Fruit fly (Drosophila melanogaster) whole organism, embryonic: ENCODE data around the gene fd102C.
A peak's percentile ranks its signal among the peaks of the same experiment; 100 is the strongest.

ENCODE experiments used
- Adf1 ChIP-seq: fragments of 200-800 bp; sonication (Bioruptor generic); IDR thresholded peaks from 2 replicates; pipeline ENCODE4 v1.3.6; 2022; ENCODE audit warnings: missing biosample characterization, missing genetic modification characterization
- CG10654 ChIP-seq: fragments of 200-800 bp; sonication (Bioruptor generic); optimal IDR thresholded peaks from 2 replicates; lab custom pipeline; 2016; ENCODE audit warnings: missing biosample characterization, missing genetic modification characterization
- CG11723 ChIP-seq: fragments of 200-800 bp; sonication (Bioruptor generic); optimal IDR thresholded peaks from 2 replicates; lab custom pipeline; 2017; ENCODE audit warnings: missing biosample characterization, mild to moderate bottlenecking, missing genetic modification characterization
- CG12769 ChIP-seq: fragments of 200-800 bp; sonication (Bioruptor generic); optimal IDR thresholded peaks from 2 replicates; lab custom pipeline; 2019; ENCODE audit warnings: missing biosample characterization, mild to moderate bottlenecking, missing genetic modification characterization, moderate library complexity
- CG13775 ChIP-seq: fragments of 200-800 bp; sonication (Bioruptor generic); optimal IDR thresholded peaks from 3 replicates; lab custom pipeline; 2017; ENCODE audit warnings: missing biosample characterization, mild to moderate bottlenecking, missing genetic modification characterization
- CG1603 ChIP-seq: fragments of 200-800 bp; sonication (Bioruptor generic); optimal IDR thresholded peaks from 2 replicates; lab custom pipeline; 2019; ENCODE audit warnings: missing biosample characterization, mild to moderate bottlenecking, missing genetic modification characterization, moderate library complexity
- CG16813 ChIP-seq: fragments of 200-800 bp; sonication (Bioruptor generic); IDR thresholded peaks from 3 replicates; pipeline ENCODE4 v1.3.6; 2022; ENCODE audit warnings: missing biosample characterization, missing genetic modification characterization; ENCODE audit not compliant: partially characterized antibody
- CG17359 ChIP-seq: fragments of 200-800 bp; sonication (Bioruptor generic); optimal IDR thresholded peaks from 3 replicates; lab custom pipeline; 2018; ENCODE audit warnings: missing biosample characterization, mild to moderate bottlenecking, missing genetic modification characterization, moderate library complexity
- CG17612 ChIP-seq: fragments of 200-800 bp; sonication (Bioruptor generic); IDR thresholded peaks from 2 replicates; pipeline ENCODE4 v1.3.6; 2022; ENCODE audit warnings: missing biosample characterization, missing genetic modification characterization
- CG17829 ChIP-seq: fragments of 200-800 bp; optimal IDR thresholded peaks from 2 replicates; lab custom pipeline; 2019; ENCODE audit warnings: missing biosample characterization, mild to moderate bottlenecking, missing genetic modification characterization, moderate library complexity
- CG18764 ChIP-seq: fragments of 200-800 bp; sonication (Bioruptor generic); optimal IDR thresholded peaks from 3 replicates; lab custom pipeline; 2016; ENCODE audit warnings: missing biosample characterization, missing genetic modification characterization
- CG2678 ChIP-seq: fragments of 200-800 bp; sonication (Bioruptor generic); optimal IDR thresholded peaks from 3 replicates; lab custom pipeline; 2019; ENCODE audit warnings: missing biosample characterization, mild to moderate bottlenecking, missing genetic modification characterization, moderate library complexity
- CG2712 ChIP-seq: fragments of 200-800 bp; optimal IDR thresholded peaks from 3 replicates; lab custom pipeline; 2019; ENCODE audit warnings: missing biosample characterization, mild to moderate bottlenecking, missing genetic modification characterization, moderate library complexity
- CG31224 ChIP-seq: fragments of 200-800 bp; sonication (Bioruptor generic); IDR thresholded peaks from 2 replicates; pipeline ENCODE4 v1.3.6; 2022; ENCODE audit warnings: missing biosample characterization, missing genetic modification characterization
- CG32767 ChIP-seq: fragments of 200-800 bp; sonication (Bioruptor generic); IDR thresholded peaks from 2 replicates; pipeline ENCODE4 v1.3.6; 2022; ENCODE audit warnings: missing biosample characterization, missing genetic modification characterization
- CG3838 ChIP-seq: fragments of 200-800 bp; sonication (Bioruptor generic); optimal IDR thresholded peaks from 3 replicates; lab custom pipeline; 2016; ENCODE audit warnings: missing biosample characterization, missing genetic modification characterization
- CG4282 ChIP-seq: fragments of 200-800 bp; sonication (Bioruptor generic); optimal IDR thresholded peaks from 2 replicates; lab custom pipeline; 2016; ENCODE audit warnings: missing biosample characterization, missing genetic modification characterization
- CG4328 ChIP-seq: fragments of 200-800 bp; sonication (Bioruptor generic); optimal IDR thresholded peaks from 3 replicates; lab custom pipeline; 2017; ENCODE audit warnings: missing biosample characterization, missing genetic modification reagents, missing genetic modification characterization
- CG43689 ChIP-seq: fragments of 200-800 bp; sonication (Bioruptor generic); IDR thresholded peaks from 2 replicates; pipeline ENCODE4 v1.3.6; 2022; ENCODE audit warnings: missing biosample characterization, missing genetic modification characterization
- CG4707 ChIP-seq: fragments of 200-800 bp; sonication (Bioruptor generic); optimal IDR thresholded peaks from 2 replicates; lab custom pipeline; 2018; ENCODE audit warnings: missing biosample characterization, mild to moderate bottlenecking, missing genetic modification characterization, moderate library complexity
- CG5953 ChIP-seq: fragments of 200-800 bp; sonication (Bioruptor generic); IDR thresholded peaks from 2 replicates; pipeline ENCODE4 v1.3.6; 2022; ENCODE audit warnings: missing biosample characterization, missing genetic modification characterization
- CG6791 ChIP-seq: fragments of 200-800 bp; sonication (Bioruptor generic); IDR thresholded peaks from 3 replicates; pipeline ENCODE4 v1.3.6; 2022; ENCODE audit warnings: missing biosample characterization, missing genetic modification characterization; ENCODE audit not compliant: partially characterized antibody
- CG7372 ChIP-seq: fragments of 200-800 bp; sonication (Bioruptor generic); IDR thresholded peaks from 2 replicates; pipeline ENCODE4 v1.3.6; 2022; ENCODE audit warnings: missing biosample characterization, missing genetic modification characterization
- CG9876 ChIP-seq: fragments of 200-800 bp; sonication (Bioruptor generic); optimal IDR thresholded peaks from 2 replicates; lab custom pipeline; 2016; ENCODE audit warnings: missing biosample characterization, missing genetic modification characterization
- Dek ChIP-seq: fragments of 200-800 bp; sonication (Bioruptor generic); optimal IDR thresholded peaks from 3 replicates; lab custom pipeline; 2019; ENCODE audit warnings: missing biosample characterization, mild to moderate bottlenecking, missing genetic modification characterization, moderate library complexity
- Dip3 ChIP-seq: fragments of 200-800 bp; sonication (Bioruptor generic); optimal IDR thresholded peaks from 3 replicates; lab custom pipeline; 2016; ENCODE audit warnings: missing biosample characterization, missing genetic modification characterization
- H15 ChIP-seq: fragments of 200-800 bp; sonication (Bioruptor generic); IDR thresholded peaks from 3 replicates; pipeline ENCODE4 v1.3.6; 2022; ENCODE audit warnings: missing biosample characterization, missing genetic modification characterization
- HHEX ChIP-seq: fragments of 200-800 bp; sonication (Bioruptor generic); optimal IDR thresholded peaks from 3 replicates; lab custom pipeline; 2017; ENCODE audit warnings: missing biosample characterization, mild to moderate bottlenecking, missing genetic modification characterization, missing genetic modification reagents
- HmgD ChIP-seq: fragments of 200-800 bp; sonication (Bioruptor generic); optimal IDR thresholded peaks from 3 replicates; lab custom pipeline; 2016; ENCODE audit warnings: missing biosample characterization, missing genetic modification characterization
- Mad ChIP-seq: fragments of 200-800 bp; sonication (Bioruptor generic); optimal IDR thresholded peaks from 2 replicates; lab custom pipeline; 2016; ENCODE audit warnings: missing biosample characterization, missing genetic modification characterization
- Mes4 ChIP-seq: fragments of 200-800 bp; sonication (Bioruptor generic); optimal IDR thresholded peaks from 2 replicates; lab custom pipeline; 2016; ENCODE audit warnings: missing biosample characterization, missing genetic modification characterization
- YL-1 ChIP-seq: fragments of 200-800 bp; sonication (Bioruptor generic); optimal IDR thresholded peaks from 3 replicates; lab custom pipeline; 2017; ENCODE audit warnings: missing biosample characterization, mild to moderate bottlenecking, missing genetic modification characterization
- al ChIP-seq: fragments of 200-800 bp; sonication (Bioruptor generic); IDR thresholded peaks from 2 replicates; pipeline ENCODE4 v1.3.6; 2022; ENCODE audit warnings: missing biosample characterization, missing genetic modification characterization
- ara ChIP-seq: fragments of 200-800 bp; sonication (Bioruptor generic); IDR thresholded peaks from 2 replicates; pipeline ENCODE4 v1.3.6; 2022; ENCODE audit warnings: missing biosample characterization, missing genetic modification characterization
- bigmax ChIP-seq: fragments of 200-800 bp; sonication (Bioruptor generic); optimal IDR thresholded peaks from 2 replicates; lab custom pipeline; 2018; ENCODE audit warnings: missing biosample characterization, mild to moderate bottlenecking, missing genetic modification characterization
- bowl ChIP-seq: fragments of 200-800 bp; sonication (Bioruptor generic); IDR thresholded peaks from 2 replicates; pipeline ENCODE4 v1.3.6; 2022; ENCODE audit warnings: missing biosample characterization, missing genetic modification characterization
- dan ChIP-seq: fragments of 200-800 bp; sonication (Bioruptor generic); IDR thresholded peaks from 2 replicates; pipeline ENCODE4 v1.3.6; 2022; ENCODE audit warnings: missing biosample characterization, missing genetic modification characterization
- dm ChIP-seq: fragments of 200-800 bp; sonication (Bioruptor generic); optimal IDR thresholded peaks from 3 replicates; lab custom pipeline; 2016; ENCODE audit warnings: missing biosample characterization, missing genetic modification characterization
- eve ChIP-seq, 2 experiments: fragments of >200 bp; optimal IDR thresholded peaks; 2 replicates each; lab custom pipeline; 2017; ENCODE audit warnings: missing biosample characterization in 2 of 2, missing genetic modification characterization in 2 of 2
- fd3F ChIP-seq: fragments of 200-800 bp; sonication (Bioruptor generic); optimal IDR thresholded peaks from 2 replicates; lab custom pipeline; 2018; ENCODE audit warnings: missing biosample characterization, mild to moderate bottlenecking, missing genetic modification characterization, moderate library complexity
- gfzf ChIP-seq: fragments of 200-800 bp; sonication (Bioruptor generic); optimal IDR thresholded peaks from 2 replicates; lab custom pipeline; 2016; ENCODE audit warnings: missing biosample characterization, mild to moderate bottlenecking, missing genetic modification characterization, moderate library complexity
- lbe ChIP-seq: fragments of 200-800 bp; sonication (Bioruptor generic); optimal IDR thresholded peaks from 2 replicates; lab custom pipeline; 2016; ENCODE audit warnings: missing biosample characterization, mild to moderate bottlenecking, missing genetic modification characterization
- luna ChIP-seq: fragments of 200-800 bp; sonication (Bioruptor generic); optimal IDR thresholded peaks from 2 replicates; lab custom pipeline; 2016; ENCODE audit warnings: missing biosample characterization, missing genetic modification characterization
- mirr ChIP-seq: fragments of 200-800 bp; sonication (Bioruptor generic); optimal IDR thresholded peaks from 3 replicates; lab custom pipeline; 2018; ENCODE audit warnings: missing biosample characterization, mild to moderate bottlenecking, missing genetic modification characterization
- p53 ChIP-seq: fragments of 200-800 bp; sonication (Bioruptor generic); optimal IDR thresholded peaks from 2 replicates; lab custom pipeline; 2016; ENCODE audit warnings: missing biosample characterization, missing genetic modification characterization
- pzg ChIP-seq: fragments of 200-800 bp; sonication (Bioruptor generic); optimal IDR thresholded peaks from 3 replicates; lab custom pipeline; 2018; ENCODE audit warnings: missing biosample characterization, mild to moderate bottlenecking, missing genetic modification characterization, moderate library complexity
- row ChIP-seq: fragments of 200-800 bp; sonication (Bioruptor generic); IDR thresholded peaks from 3 replicates; pipeline ENCODE4 v1.3.6; 2022; ENCODE audit warnings: missing biosample characterization, missing genetic modification characterization
- slp2 ChIP-seq: fragments of 200-800 bp; sonication (Bioruptor generic); optimal IDR thresholded peaks from 2 replicates; lab custom pipeline; 2016; ENCODE audit warnings: missing biosample characterization, missing genetic modification characterization
- stwl ChIP-seq: fragments of 200-800 bp; sonication (Bioruptor generic); optimal IDR thresholded peaks from 3 replicates; lab custom pipeline; 2018; ENCODE audit warnings: missing biosample characterization, mild to moderate bottlenecking, missing genetic modification characterization, moderate library complexity
- tll ChIP-seq, 2 experiments: fragments of 200-800 bp in 1 of 2; fragments of >200 bp in 1 of 2; sonication (Bioruptor generic) in 1 of 2; optimal IDR thresholded peaks; 2 replicates each; lab custom pipeline; 2017 to 2019; ENCODE audit warnings: missing biosample characterization in 2 of 2, missing genetic modification characterization in 2 of 2, mild to moderate bottlenecking in 1 of 2, moderate library complexity in 1 of 2

fd102C gene

DNA sequence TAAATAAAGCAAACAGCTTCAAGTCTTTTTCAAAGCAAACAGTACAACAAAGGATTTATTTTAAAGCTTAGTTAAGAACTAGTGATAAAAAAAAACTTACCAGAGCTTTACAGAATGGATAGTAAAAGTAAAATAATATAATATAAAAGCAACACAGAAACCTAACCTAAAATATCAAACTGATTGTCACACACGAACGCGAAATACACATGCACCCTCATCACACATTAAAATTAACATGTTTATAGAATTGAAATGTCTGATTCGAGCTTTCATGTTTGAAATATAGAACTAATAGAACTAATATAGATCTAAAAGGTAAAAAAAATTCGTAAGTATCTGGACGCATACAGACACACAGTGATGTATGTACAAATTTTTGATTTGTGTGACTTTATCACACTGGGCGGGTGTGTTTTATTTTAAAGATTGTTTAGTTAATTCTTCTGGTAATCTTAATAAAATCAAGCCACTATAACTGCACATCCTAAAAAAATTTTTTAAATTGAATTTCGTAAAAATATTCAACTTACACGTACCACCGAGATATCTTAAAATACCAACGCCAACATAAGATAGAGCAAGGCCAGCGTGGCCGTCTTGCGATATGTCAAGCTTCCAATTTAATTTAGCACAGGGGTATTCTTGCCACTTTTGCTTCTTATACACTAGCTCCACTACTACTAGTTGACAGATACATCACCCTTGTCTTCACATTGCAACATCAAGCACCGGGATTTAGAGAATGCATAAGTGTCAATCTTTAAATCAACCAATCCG, 22.3 kb upstream of the fd102C start, which contains the start of gene Gyf (continued):
- no peak for TF ChIP-seq bowl
- peak; percentile 23 for TF ChIP-seq Mad (GFP tag; lab: Kevin White, UChicago)
- TF ChIP-seq CG13775 (GFP tag; lab: Kevin White, UChicago) = peak; percentile 27
- TF ChIP-seq CG5953 (GFP tag; lab: Robert Waterston, UW) = no peak
- TF ChIP-seq HmgD = peak; percentile 82
- no peak for TF ChIP-seq CG17359
- peak; percentile 95 for TF ChIP-seq row (GFP tag; lab: Robert Waterston, UW)
- peak; percentile 95 for TF ChIP-seq pzg (GFP tag; lab: Kevin White, UChicago)
- no peak for TF ChIP-seq H15 (GFP tag; lab: Robert Waterston, UW)
- no peak for TF ChIP-seq CG12769
- TF ChIP-seq tll (GFP tag; optimal IDR thresholded peaks at IDR 0.05; lab: Kevin White, UChicago) = peak in 1 of 2 experiments; percentile 74
- no peak for TF ChIP-seq CG17612 (GFP tag; lab: Robert Waterston, UW)
- no peak for TF ChIP-seq al
- no peak for TF ChIP-seq CG2678 (tag; lab: Kevin White, UChicago)
- no peak for TF ChIP-seq mirr (GFP tag; lab: Kevin White, UChicago)
- no peak for TF ChIP-seq Dek (tag; lab: Kevin White, UChicago)
- peak; percentile 37 for TF ChIP-seq CG2712 (tag; lab: Kevin White, UChicago)
- no peak for TF ChIP-seq CG7372
- no peak for TF ChIP-seq CG17829 (tag; lab: Kevin White, UChicago)
- TF ChIP-seq luna (GFP tag; lab: Kevin White, UChicago) = peak; percentile 0
- no peak for TF ChIP-seq Adf1 (GFP tag; lab: Robert Waterston, UW)
- TF ChIP-seq CG6791 (GFP tag; lab: Robert Waterston, UW) = no peak
- TF ChIP-seq CG9876 (GFP tag; lab: Kevin White, UChicago) = peak; percentile 58
- TF ChIP-seq dm (GFP tag; lab: Kevin White, UChicago) = peak; percentile 53
- TF ChIP-seq CG32767 = no peak; the same call in 1 of the 2 replicates
- TF ChIP-seq CG4282 (GFP tag; lab: Kevin White, UChicago) = no peak
- TF ChIP-seq YL-1 = peak; percentile 83
- no peak for TF ChIP-seq HHEX (GFP tag; lab: Kevin White, UChicago)
- TF ChIP-seq CG3838 (GFP tag; lab: Kevin White, UChicago) = no peak
- TF ChIP-seq CG10654 (GFP tag; lab: Kevin White, UChicago) = no peak
- no peak for TF ChIP-seq stwl
- peak; percentile 36 for TF ChIP-seq Dip3
- TF ChIP-seq slp2 = no peak
- peak; percentile 19 for TF ChIP-seq p53
- peak in 1 of 2 experiments; percentile 52 for TF ChIP-seq eve (GFP tag; optimal IDR thresholded peaks at IDR 0.05; lab: Kevin White, UChicago)
- TF ChIP-seq CG31224 (GFP tag; lab: Robert Waterston, UW) = no peak
- no peak for TF ChIP-seq CG43689 (GFP tag; lab: Robert Waterston, UW)
- peak; percentile 12 for TF ChIP-seq CG18764
- TF ChIP-seq lbe (GFP tag; lab: Kevin White, UChicago) = no peak
- TF ChIP-seq CG1603 = peak; percentile 99
- TF ChIP-seq CG11723 (GFP tag; lab: Kevin White, UChicago) = peak; percentile 100
- no peak for TF ChIP-seq dan (GFP tag; lab: Robert Waterston, UW)
- TF ChIP-seq CG16813 (GFP tag; lab: Robert Waterston, UW) = no peak
- TF ChIP-seq CG4707 (GFP tag; lab: Kevin White, UChicago) = no peak
- TF ChIP-seq bigmax = peak; percentile 93
- no peak for TF ChIP-seq CG4328 (GFP tag; lab: Kevin White, UChicago)
- TF ChIP-seq Mes4 = peak; percentile 29
- TF ChIP-seq ara (GFP tag; lab: Robert Waterston, UW) = no peak
- no peak for TF ChIP-seq fd3F
- peak; percentile 87 for TF ChIP-seq gfzf (GFP tag; lab: Kevin White, UChicago)
